Worm (Caenorhabditis elegans) whole organism, L2 larva: ENCODE measurements around the gene spin-4.

Source experiments
- ceh-82 ChIP-seq: fragments of 150-350 bp; optimal IDR thresholded peaks from 2 replicates; lab custom pipeline; 2014; ENCODE audit warnings: missing biosample characterization, missing genetic modification characterization
- lin-13 ChIP-seq: fragments of 150-350 bp; optimal IDR thresholded peaks from 2 replicates; lab custom pipeline; 2014; ENCODE audit warnings: missing biosample characterization, missing genetic modification reagents, missing genetic modification characterization
- lsy-2 ChIP-seq, 2 experiments: fragments of 150-350 bp in 1 of 2; sonication (generic microtip) in 1 of 2; optimal IDR thresholded peaks; 2 replicates each; lab custom pipeline; 2014 to 2017; ENCODE audit warnings: missing biosample characterization in 2 of 2, missing genetic modification characterization in 2 of 2
- nhr-11 ChIP-seq: fragments of 150-350 bp; optimal IDR thresholded peaks from 2 replicates; lab custom pipeline; 2014; ENCODE audit warnings: missing biosample characterization, missing genetic modification characterization
- nhr-237 ChIP-seq: fragments of 150-350 bp; optimal IDR thresholded peaks from 2 replicates; lab custom pipeline; 2014; ENCODE audit warnings: missing biosample characterization, missing genetic modification characterization
- nhr-6 ChIP-seq: fragments of 150-350 bp; optimal IDR thresholded peaks from 2 replicates; lab custom pipeline; 2014; ENCODE audit warnings: missing biosample characterization, missing genetic modification characterization
- unc-39 ChIP-seq: fragments of 150-350 bp; optimal IDR thresholded peaks from 2 replicates; lab custom pipeline; 2014; ENCODE audit warnings: missing biosample characterization, missing genetic modification characterization
- unc-62 ChIP-seq: fragments of 150-350 bp; optimal IDR thresholded peaks from 2 replicates; lab custom pipeline; 2014; ENCODE audit warnings: missing biosample characterization, missing genetic modification reagents, missing genetic modification characterization
- zag-1 ChIP-seq: fragments of 150-350 bp; optimal IDR thresholded peaks from 2 replicates; lab custom pipeline; 2014; ENCODE audit warnings: missing biosample characterization, missing genetic modification characterization
- ztf-4 ChIP-seq: fragments of 150-350 bp; optimal IDR thresholded peaks from 2 replicates; lab custom pipeline; 2014; ENCODE audit warnings: missing biosample characterization, missing genetic modification characterization

DNA sequence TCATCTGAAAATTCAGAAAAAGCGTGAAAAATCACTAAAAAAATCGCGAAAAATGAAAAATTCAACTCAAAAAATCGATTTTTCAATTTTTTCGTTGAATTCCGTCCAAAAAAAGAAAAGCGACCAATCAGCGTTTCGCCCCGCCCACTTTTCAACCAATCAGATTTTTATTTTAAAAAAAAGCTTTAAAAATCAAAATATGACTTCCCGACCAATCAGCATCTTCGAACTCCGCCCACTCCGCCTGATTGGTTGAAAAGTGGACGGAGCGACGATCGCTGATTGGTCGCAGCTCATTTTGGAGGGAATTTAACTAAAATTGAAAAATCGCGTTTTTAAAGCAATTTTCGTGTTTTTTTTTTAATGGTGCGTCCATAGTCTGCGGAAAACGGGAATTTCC lies 14.3 kb downstream of the spin-4 start:
- TF ChIP-seq zag-1 (tag; lab: Kevin White, UChicago) (no peak), lsy-2 (tag; optimal IDR thresholded peaks at IDR 0.05; lab: Kevin White, UChicago) (no peak), nhr-6 (tag; lab: Kevin White, UChicago) (no peak), unc-62 (no peak), nhr-237 (tag; lab: Kevin White, UChicago) (no peak), ceh-82 (no peak), unc-39 (tag; lab: Kevin White, UChicago) (no peak), ztf-4 (tag; lab: Kevin White, UChicago) (no peak), nhr-11 (tag; lab: Kevin White, UChicago) (no peak), lin-13 (GFP tag; lab: Kevin White, UChicago) (no peak)
